Worm (Caenorhabditis elegans): ENCODE results near the gene srh-79.

DNA sequence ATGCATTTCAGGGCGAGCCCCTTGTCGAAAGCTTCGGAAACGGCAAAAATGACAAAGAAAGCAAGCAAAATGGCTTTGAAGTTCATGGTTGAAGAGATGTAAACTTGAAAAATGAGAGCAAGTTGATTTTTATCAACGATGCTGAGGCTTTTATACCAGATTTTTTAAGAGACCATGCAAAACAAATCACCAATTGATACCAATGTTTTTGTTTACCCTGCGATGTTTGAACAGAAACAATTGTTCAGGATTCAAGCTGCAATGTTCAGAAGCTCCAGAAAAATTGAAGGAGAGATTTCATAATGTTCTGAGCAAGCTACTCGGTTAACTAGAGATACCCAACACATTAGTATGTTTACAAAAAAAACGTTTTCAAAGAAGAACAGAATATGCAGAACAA is 24.7 kb downstream of the srh-79 start, which contains the start of gene C54F6.15:
- TF ChIP-seq med-1 (GFP tag; optimal IDR thresholded peaks at IDR 0.05; ENCODE audit: insufficient read depth), result no peak
- no peak for TF ChIP-seq flt-1 (GFP tag; IDR thresholded peaks at IDR 0.05)
- no peak for TF ChIP-seq ztf-29 (GFP tag; IDR thresholded peaks at IDR 0.05)
- TF ChIP-seq T22C8.4 (GFP tag; IDR thresholded peaks at IDR 0.05), result no peak
